Fruit fly (Drosophila melanogaster): Measurements from ENCODE around the gene CG33777.

The CG33777 gene

DNA sequence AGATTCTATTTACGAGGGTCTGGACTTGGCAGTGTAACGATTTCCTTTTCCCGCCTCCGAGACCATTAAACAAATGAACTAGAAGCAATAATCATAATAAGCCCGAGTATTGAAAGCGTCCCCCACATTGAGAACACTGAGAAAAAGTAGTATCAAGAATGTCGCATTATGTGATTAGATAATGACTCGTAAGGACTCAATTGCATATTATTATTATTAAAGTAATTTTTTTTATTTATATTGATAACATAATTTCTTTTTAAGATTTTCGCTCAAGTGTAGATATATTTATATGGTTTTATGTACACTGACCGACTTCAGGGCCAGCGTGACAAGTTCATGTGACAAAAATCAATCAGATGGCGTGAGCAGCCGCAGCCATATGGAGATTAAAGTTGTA, 48.4 kb upstream of the CG33777 start (continued):
- peak; percentile 5 for TF ChIP-seq sd (tag; optimal IDR thresholded peaks at IDR 0.05)
- TF ChIP-seq Mes4 (GFP tag; optimal IDR thresholded peaks at IDR 0.05): no peak
- TF ChIP-seq crc (GFP tag; optimal IDR thresholded peaks at IDR 0.05): no peak
- no peak for TF ChIP-seq bbx (GFP tag; IDR thresholded peaks at IDR 0.05; ENCODE audit: partially characterized antibody)
- TF ChIP-seq Six4 (GFP tag; optimal IDR thresholded peaks at IDR 0.05): no peak
- TF ChIP-seq br (optimal IDR thresholded peaks at IDR 0.05): no peak
- no peak for TF ChIP-seq bowl (GFP tag; IDR thresholded peaks at IDR 0.05)
- TF ChIP-seq CG17912 (GFP tag; optimal IDR thresholded peaks at IDR 0.05): no peak
- no peak for TF ChIP-seq disco-r (GFP tag; optimal IDR thresholded peaks at IDR 0.05)

DNA sequence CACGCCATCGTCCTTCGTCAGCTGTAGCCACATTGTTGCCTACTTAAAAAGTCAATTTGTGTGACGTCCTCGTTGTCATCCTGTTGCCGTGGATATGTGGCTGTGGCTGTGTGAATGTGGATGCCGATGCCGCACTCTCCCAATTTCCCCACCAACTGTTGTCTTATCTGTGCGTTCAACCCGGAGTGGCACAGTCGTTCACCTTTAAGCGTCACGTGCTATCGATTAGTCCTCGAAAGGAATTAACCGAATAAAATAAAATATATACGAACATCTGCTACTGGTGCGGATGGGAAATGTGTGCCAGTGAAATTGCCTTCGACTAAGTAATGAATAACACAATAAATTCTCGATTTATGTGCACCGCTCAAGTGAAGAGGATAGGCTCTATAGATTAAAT, 47.3 kb upstream of the CG33777 start:
- TF ChIP-seq onecut (GFP tag; IDR thresholded peaks at IDR 0.05): peak; percentile 60
- no peak for TF ChIP-seq MBD-R2 (GFP tag; IDR thresholded peaks at IDR 0.05)
- TF ChIP-seq exex (tag; optimal IDR thresholded peaks at IDR 0.05): peak; percentile 3
- TF ChIP-seq scrt (GFP tag; optimal IDR thresholded peaks at IDR 0.05): peak; percentile 20
- peak; percentile 14 for TF ChIP-seq cwo (GFP tag; optimal IDR thresholded peaks at IDR 0.05)
- TF ChIP-seq CG6175 (GFP tag; IDR thresholded peaks at IDR 0.05): no peak

DNA sequence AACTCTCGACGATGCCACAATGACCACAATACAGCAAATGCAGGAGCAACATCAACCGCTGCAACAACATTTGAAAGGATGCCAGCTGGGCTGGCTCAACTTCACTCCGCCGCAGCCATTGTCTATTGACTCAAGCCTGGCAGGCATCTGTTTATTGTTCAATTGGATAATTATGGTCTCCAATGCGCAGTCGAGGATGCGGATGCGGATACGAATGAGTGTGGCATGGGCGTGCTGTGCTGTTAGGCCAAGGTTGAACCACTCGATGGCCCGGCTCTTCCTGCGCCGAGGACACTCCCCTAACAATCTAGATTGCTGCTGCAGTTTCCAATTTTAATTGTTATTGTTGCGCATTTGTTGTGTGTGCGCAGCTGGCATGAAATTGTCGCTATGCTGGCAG, 44.7 kb upstream of the CG33777 start:
- no peak for TF ChIP-seq al (GFP tag; IDR thresholded peaks at IDR 0.05)
- no peak for TF ChIP-seq Stat92E (GFP tag; optimal IDR thresholded peaks at IDR 0.05)
- TF ChIP-seq CG13775 (GFP tag; optimal IDR thresholded peaks at IDR 0.05): peak; percentile 22
- TF ChIP-seq Hr39 (optimal IDR thresholded peaks at IDR 0.05): no peak
- no peak for TF ChIP-seq CG6813 (GFP tag; optimal IDR thresholded peaks at IDR 0.05)
- peak; percentile 97 for TF ChIP-seq D (optimal IDR thresholded peaks at IDR 0.05)
- no peak for TF ChIP-seq D (GFP tag; optimal IDR thresholded peaks at IDR 0.05)
- TF ChIP-seq pita (GFP tag; optimal IDR thresholded peaks at IDR 0.05): no peak
- peak; percentile 5 for TF ChIP-seq ac (GFP tag; optimal IDR thresholded peaks at IDR 0.05)
- no peak for TF ChIP-seq CG1792 (GFP tag; optimal IDR thresholded peaks at IDR 0.05)
- TF ChIP-seq Fer3 (tag; optimal IDR thresholded peaks at IDR 0.05): no peak
- TF ChIP-seq Camta (GFP tag; optimal IDR thresholded peaks at IDR 0.05): no peak
- TF ChIP-seq sc (optimal IDR thresholded peaks at IDR 0.05): no peak
- TF ChIP-seq sc (GFP tag; optimal IDR thresholded peaks at IDR 0.05): no peak
- TF ChIP-seq pros (GFP tag; optimal IDR thresholded peaks at IDR 0.05): peak; percentile 39
- TF ChIP-seq sqz (GFP tag; optimal IDR thresholded peaks at IDR 0.05): no peak
- TF ChIP-seq zen (tag; optimal IDR thresholded peaks at IDR 0.05): peak; percentile 13
- TF ChIP-seq onecut (GFP tag; IDR thresholded peaks at IDR 0.05): no peak
- TF ChIP-seq twi (tag; optimal IDR thresholded peaks at IDR 0.05): peak; percentile 67

DNA sequence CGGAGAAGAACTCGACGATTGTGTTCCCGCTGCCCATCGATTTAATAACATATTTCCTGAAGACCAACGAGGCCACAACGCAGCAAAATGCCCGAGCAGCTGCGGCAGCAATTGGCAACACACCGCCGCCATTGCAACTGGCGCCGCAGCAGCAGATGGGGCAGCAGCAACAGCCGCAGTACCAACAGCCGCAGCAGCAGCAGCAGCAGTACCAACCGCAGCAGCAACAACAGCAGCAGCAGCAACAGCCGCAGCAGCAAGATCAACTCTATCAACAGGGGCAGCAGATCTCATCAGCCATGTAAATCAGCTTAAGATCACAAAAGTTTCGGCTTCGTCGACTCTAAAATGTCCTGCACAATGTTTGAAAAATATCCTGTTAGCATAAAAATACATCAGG, 35.0 kb upstream of the CG33777 start:
- TF ChIP-seq Dfd (GFP tag; optimal IDR thresholded peaks at IDR 0.05): peak in 1 of 2 experiments; percentile 36
- TF ChIP-seq CG4404 (GFP tag; IDR thresholded peaks at IDR 0.05): no peak

DNA sequence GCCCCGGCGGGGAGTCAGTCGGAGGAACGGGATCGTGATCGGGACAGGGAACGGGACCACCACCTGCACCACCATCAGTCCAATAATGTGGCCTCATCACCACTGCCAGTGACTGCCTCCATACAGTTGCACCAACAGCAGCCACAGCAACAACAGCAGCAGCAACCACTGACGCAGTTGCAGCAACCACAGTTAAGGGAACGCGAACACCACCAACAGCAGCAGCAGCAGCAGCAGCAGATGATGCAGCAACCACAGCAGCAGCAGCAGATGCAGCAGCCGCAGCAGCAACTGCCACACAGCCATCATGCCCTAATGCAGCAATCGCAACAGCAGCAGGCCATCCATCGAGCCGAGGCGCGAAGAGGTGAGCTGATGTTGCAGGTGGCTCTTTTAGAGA, 20.4 kb upstream of the CG33777 start:
- TF ChIP-seq CkIIα-i1 (GFP tag; IDR thresholded peaks at IDR 0.05) (no peak), Ets65A (GFP tag) (peak; percentile 78), CG8478 (optimal IDR thresholded peaks at IDR 0.05) (peak; percentile 19), Hr39 (optimal IDR thresholded peaks at IDR 0.05) (peak; percentile 27)

Measured in whole organism, embryonic.